Worm (Caenorhabditis elegans) whole organism, midembryonic: ENCODE data around the gene B0035.15.

Experiments used
- T22C8.4 ChIP-seq: fragments of 200-800 bp; sonication (Bioruptor generic); IDR thresholded peaks from 2 replicates; pipeline ENCODE4 v1.3.6; 2022; ENCODE audit warnings: missing genetic modification characterization, missing compliant biosample characterization
- cog-1 ChIP-seq: sonication (generic microtip); optimal IDR thresholded peaks from 2 replicates; lab custom pipeline; 2016; ENCODE audit warnings: missing genetic modification characterization, missing compliant biosample characterization
- flt-1 ChIP-seq: fragments of 200-800 bp; sonication (Bioruptor generic); IDR thresholded peaks from 2 replicates; pipeline ENCODE4 v1.3.6; 2022; ENCODE audit warnings: missing genetic modification characterization, missing compliant biosample characterization
- klf-2 ChIP-seq: fragments of 200-800 bp; sonication (Bioruptor generic); conservative IDR thresholded peaks from 2 replicates; pipeline ENCODE4 v1.3.6; 2022; ENCODE audit warnings: missing genetic modification reagents, missing genetic modification characterization, missing compliant biosample characterization
- med-1 ChIP-seq: sonication (generic microtip); optimal IDR thresholded peaks from 2 replicates; lab custom pipeline; 2017; ENCODE audit warnings: missing genetic modification characterization, mild to moderate bottlenecking, missing compliant biosample characterization, antibody characterized with exemption, missing genetic modification reagents; ENCODE audit not compliant: insufficient read depth
- ref-1 ChIP-seq: fragments of 200-800 bp; sonication (Bioruptor generic); conservative IDR thresholded peaks from 2 replicates; pipeline ENCODE4 v1.3.6; 2022; ENCODE audit warnings: missing genetic modification reagents, missing genetic modification characterization, missing compliant biosample characterization
- tab-1 ChIP-seq: fragments of 200-800 bp; sonication (Bioruptor generic); IDR thresholded peaks from 2 replicates; pipeline ENCODE4 v1.3.6; 2022; ENCODE audit warnings: missing genetic modification characterization, missing compliant biosample characterization
- ztf-23 ChIP-seq: fragments of 200-800 bp; sonication (Bioruptor generic); IDR thresholded peaks from 2 replicates; pipeline ENCODE4 v1.3.6; 2022; ENCODE audit warnings: missing genetic modification reagents, missing genetic modification characterization, missing compliant biosample characterization
- ztf-29 ChIP-seq: fragments of 200-800 bp; sonication (Bioruptor generic); IDR thresholded peaks from 2 replicates; pipeline ENCODE4 v1.3.6; 2022; ENCODE audit warnings: missing genetic modification reagents, missing genetic modification characterization, missing compliant biosample characterization

Gene B0035.15

DNA sequence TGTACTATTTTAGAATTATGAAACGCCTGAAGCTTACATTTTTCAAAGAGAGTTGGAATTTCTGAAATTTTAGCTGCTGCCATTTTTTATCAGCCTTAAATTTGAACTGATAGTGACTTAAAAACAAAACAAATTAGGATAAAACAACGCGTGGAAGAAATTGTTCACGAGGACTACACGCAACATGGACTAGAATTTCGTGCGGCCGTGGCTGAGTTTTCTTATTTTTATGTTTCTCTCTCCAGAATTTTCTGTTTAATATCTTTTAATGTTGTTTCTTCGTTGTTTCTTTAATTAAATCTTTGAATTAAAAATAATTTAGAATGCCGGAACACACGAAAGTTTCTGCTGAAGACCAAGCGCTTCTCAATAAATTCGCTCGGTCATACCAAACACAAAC is 16.8 kb upstream of the B0035.15 start, which contains the start of the genes B0035.3, B0035.22 and pfd-4:
TSS of gene B0035.3 (minus strand) at position 114 of the 400 bp plus-strand sequence.
TSS of gene B0035.22 (plus strand) at position 269 of the 400 bp plus-strand sequence.
TSS of gene pfd-4 (plus strand) at position 323 of the 400 bp plus-strand sequence.
- TF ChIP-seq tab-1 (GFP tag; lab: Robert Waterston, UW) = no peak
- no peak for TF ChIP-seq ztf-23 (GFP tag; lab: Robert Waterston, UW)
- TF ChIP-seq klf-2 (GFP tag; lab: Robert Waterston, UW) = no peak
- no peak for TF ChIP-seq flt-1
- no peak for TF ChIP-seq med-1
- TF ChIP-seq T22C8.4 (GFP tag; lab: Robert Waterston, UW) = no peak
- TF ChIP-seq ref-1 (GFP tag; lab: Robert Waterston, UW) = no peak
- TF ChIP-seq ztf-29 = no peak
- no peak for TF ChIP-seq cog-1 (tag; lab: Kevin White, UChicago)

DNA sequence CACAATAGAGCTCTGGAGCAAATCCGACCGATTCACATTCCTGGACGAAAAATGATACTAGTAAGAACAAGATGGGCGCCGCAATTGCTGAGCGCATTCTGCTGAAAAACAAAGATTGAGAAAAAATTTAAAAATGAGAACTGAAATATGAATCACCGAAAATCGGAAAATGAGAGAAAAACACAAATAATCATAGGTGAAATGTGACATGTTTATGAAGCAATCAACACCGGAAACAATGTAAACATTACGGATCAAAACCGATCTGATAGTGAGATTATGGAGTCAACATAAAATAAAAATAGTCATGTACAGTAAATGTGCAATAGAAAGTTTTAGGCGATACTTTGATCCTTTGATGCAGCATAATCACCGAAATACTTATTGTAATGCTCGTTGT is 15.8 kb upstream of the B0035.15 start, which contains the start of gene dnj-2:
TSS of gene dnj-2 (minus strand) at position 101 of the 400 bp plus-strand sequence.
- TF ChIP-seq T22C8.4 (GFP tag; lab: Robert Waterston, UW) (no peak), med-1 (no peak), klf-2 (GFP tag; lab: Robert Waterston, UW) (no peak), tab-1 (GFP tag; lab: Robert Waterston, UW) (no peak), ztf-29 (no peak), ztf-23 (GFP tag; lab: Robert Waterston, UW) (no peak), flt-1 (no peak), cog-1 (tag; lab: Kevin White, UChicago) (no peak), ref-1 (GFP tag; lab: Robert Waterston, UW) (no peak)

- TF ChIP-seq klf-2 (GFP tag; lab: Robert Waterston, UW) = 0 out of 2 replicates have a peak, but pooled peaks have one; percentile 49
- TF ChIP-seq ztf-29 = no peak
Observed at ce11 chrIV:11311484-11311883, 13.4 kb upstream of the B0035.15 start.

DNA sequence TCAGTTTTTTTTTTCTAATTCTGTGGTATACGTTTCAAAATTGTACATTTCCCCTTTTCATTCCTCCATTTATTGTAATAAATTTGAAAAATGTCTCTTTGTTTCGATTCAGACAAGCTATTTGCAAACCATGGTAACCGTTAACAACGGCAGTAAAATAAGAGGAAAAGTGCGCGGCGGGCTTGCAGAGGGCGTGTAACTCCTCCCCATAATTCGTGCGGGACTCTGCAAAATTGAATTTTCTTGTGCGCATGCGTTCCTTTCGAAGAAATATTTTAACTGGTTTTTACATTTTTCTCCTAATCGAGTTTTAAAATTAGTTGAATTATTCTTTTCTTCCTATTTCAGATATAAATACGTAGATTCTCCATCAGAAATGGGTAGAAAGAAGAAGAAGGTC is 12.6 kb upstream of the B0035.15 start, which contains the start of gene znf-207:
TSS of gene znf-207 (plus strand) at position 349 of the 400 bp plus-strand sequence.
- TF ChIP-seq med-1 (peak; percentile 72), ztf-29 (no peak), klf-2 (GFP tag; lab: Robert Waterston, UW) (0 out of 2 replicates have a peak, but pooled peaks have one; percentile 31), flt-1 (peak; percentile 66), tab-1 (GFP tag; lab: Robert Waterston, UW) (peak; percentile 55; the same call in 1 of the 2 replicates), T22C8.4 (GFP tag; lab: Robert Waterston, UW) (no peak), ref-1 (GFP tag; lab: Robert Waterston, UW) (0 out of 2 replicates have a peak, but pooled peaks have one; percentile 5), cog-1 (tag; lab: Kevin White, UChicago) (no peak), ztf-23 (GFP tag; lab: Robert Waterston, UW) (0 out of 2 replicates have a peak, but pooled peaks have one; percentile 64)

- no peak for TF ChIP-seq flt-1
- no peak for TF ChIP-seq cog-1 (tag; lab: Kevin White, UChicago)
- no peak for TF ChIP-seq T22C8.4 (GFP tag; lab: Robert Waterston, UW)
- TF ChIP-seq ztf-23 (GFP tag; lab: Robert Waterston, UW) = no peak
- no peak for TF ChIP-seq ztf-29
- no peak for TF ChIP-seq klf-2 (GFP tag; lab: Robert Waterston, UW)
- no peak for TF ChIP-seq ref-1 (GFP tag; lab: Robert Waterston, UW)
- no peak for TF ChIP-seq tab-1 (GFP tag; lab: Robert Waterston, UW)
- no peak for TF ChIP-seq med-1
Observed at ce11 chrIV:11307770-11308169, 9.7 kb upstream of the B0035.15 start.

DNA sequence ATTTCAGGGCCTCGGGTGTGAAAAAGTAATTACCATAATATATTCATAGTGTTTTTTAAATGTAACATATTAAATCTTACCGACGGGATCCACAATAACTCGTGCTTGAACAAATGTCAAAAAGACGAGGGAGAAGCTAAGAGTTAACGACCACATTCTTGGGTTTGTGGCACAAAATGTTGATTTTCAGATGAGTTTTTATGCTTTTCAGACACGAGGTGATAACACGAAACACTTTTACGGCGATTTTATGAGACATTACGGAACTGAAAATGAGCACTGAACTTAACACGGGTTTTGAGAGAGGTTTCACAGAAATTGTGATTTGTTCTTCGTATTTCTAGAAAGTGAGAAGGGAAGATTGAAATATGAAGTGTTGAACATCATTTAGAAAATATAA is 8.5 kb upstream of the B0035.15 start, which contains the start of gene B0035.13:
TSS of gene B0035.13 (minus strand) at position 173 of the 400 bp plus-strand sequence.
- TF ChIP-seq cog-1 (tag; lab: Kevin White, UChicago) = no peak

ce11 chrIV:11304970-11305369 is 6.9 kb upstream of the B0035.15 start:
- no peak for TF ChIP-seq T22C8.4 (GFP tag; lab: Robert Waterston, UW)

DNA sequence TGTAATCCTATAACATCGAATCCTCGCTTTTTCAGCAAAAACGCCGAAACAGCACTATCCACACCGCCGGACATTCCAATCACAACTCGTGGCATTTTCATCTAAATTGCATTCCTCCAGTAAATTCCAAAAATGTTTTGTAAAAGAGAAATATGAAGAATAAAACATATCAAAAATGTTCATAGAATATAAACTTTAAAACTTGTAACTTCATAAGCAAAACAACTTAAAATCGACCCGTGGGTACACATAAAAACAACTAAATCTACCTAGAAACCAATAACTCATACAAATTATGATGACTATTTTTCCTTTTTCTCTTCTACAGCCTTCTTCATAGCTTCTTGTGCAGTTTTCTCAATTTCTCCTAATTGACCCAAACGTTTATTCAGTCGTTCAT is 1.3 kb downstream of the B0035.15 start, which contains the start of gene mttu-1:
TSS of gene mttu-1 (minus strand) at position 101 of the 400 bp plus-strand sequence.
- TF ChIP-seq ztf-23 (GFP tag; lab: Robert Waterston, UW) (no peak), flt-1 (no peak), cog-1 (tag; lab: Kevin White, UChicago) (no peak), T22C8.4 (GFP tag; lab: Robert Waterston, UW) (no peak), klf-2 (GFP tag; lab: Robert Waterston, UW) (no peak), tab-1 (GFP tag; lab: Robert Waterston, UW) (no peak), ztf-29 (no peak), med-1 (no peak), ref-1 (GFP tag; lab: Robert Waterston, UW) (no peak)

DNA sequence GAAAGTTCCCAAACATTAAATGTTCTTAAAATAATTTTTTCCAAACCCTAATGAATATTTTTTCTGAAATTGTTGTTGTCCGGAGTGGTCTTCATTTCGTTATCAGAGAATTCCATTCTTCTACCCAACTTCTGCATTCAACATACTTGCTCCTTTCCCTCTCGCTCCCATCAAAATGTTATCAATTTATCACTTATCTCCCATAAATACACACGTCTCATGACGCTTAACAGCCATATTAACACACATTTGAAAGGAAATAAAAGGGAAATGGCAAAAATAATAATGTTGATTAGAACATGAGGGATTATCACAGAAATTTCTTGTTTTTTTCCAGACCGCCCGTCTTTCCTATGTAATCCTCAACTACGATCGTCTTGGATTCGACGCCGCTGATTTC is 9.1 kb downstream of the B0035.15 start:
- TF ChIP-seq med-1 (no peak), T22C8.4 (GFP tag; lab: Robert Waterston, UW) (no peak), ref-1 (GFP tag; lab: Robert Waterston, UW) (no peak), cog-1 (tag; lab: Kevin White, UChicago) (no peak), ztf-23 (GFP tag; lab: Robert Waterston, UW) (no peak), klf-2 (GFP tag; lab: Robert Waterston, UW) (no peak), flt-1 (no peak), tab-1 (GFP tag; lab: Robert Waterston, UW) (no peak), ztf-29 (no peak)

DNA sequence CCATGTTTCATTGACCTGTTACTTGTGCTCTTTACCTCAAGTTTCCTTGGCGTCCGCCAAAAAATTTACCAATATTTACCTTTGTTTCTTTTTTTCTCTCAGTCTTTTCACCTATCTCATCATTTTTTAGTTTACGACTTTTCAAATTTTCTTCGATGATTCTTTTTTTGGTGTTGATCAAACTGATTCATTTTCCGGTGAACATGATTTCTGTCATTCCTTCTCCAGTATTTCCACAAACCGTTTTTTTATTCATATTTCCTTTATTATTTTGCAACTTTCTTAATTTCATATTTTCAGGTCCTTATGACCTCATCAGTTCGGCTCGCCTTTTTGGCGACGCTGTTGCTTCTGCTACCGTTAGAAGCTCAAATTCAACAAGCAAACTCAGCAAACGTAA is 10.5 kb downstream of the B0035.15 start, which contains the start of gene F54D1.6:
TSS of gene F54D1.6 (plus strand) at position 301 of the 400 bp plus-strand sequence.
- TF ChIP-seq ztf-29 (no peak), klf-2 (GFP tag; lab: Robert Waterston, UW) (no peak), ztf-23 (GFP tag; lab: Robert Waterston, UW) (no peak), T22C8.4 (GFP tag; lab: Robert Waterston, UW) (no peak), tab-1 (GFP tag; lab: Robert Waterston, UW) (no peak), cog-1 (tag; lab: Kevin White, UChicago) (no peak), flt-1 (no peak), med-1 (no peak), ref-1 (GFP tag; lab: Robert Waterston, UW) (no peak)
